Fruit fly (Drosophila melanogaster) whole organism, embryonic: ENCODE measurements around the gene Cdk5alpha.

Experiments
- Aef1 ChIP-seq: fragments of 200-800 bp; sonication (Bioruptor generic); IDR thresholded peaks from 3 replicates; pipeline ENCODE4 v1.3.6; 2022; ENCODE audit warnings: missing biosample characterization, missing genetic modification characterization
- CG10462 ChIP-seq: fragments of 200-800 bp; sonication (Bioruptor generic); optimal IDR thresholded peaks from 2 replicates; lab custom pipeline; 2016; ENCODE audit warnings: missing biosample characterization, missing genetic modification characterization
- CG11085 ChIP-seq: fragments of 200-800 bp; sonication (Bioruptor generic); IDR thresholded peaks from 2 replicates; pipeline ENCODE4 v1.3.6; 2022; ENCODE audit warnings: missing biosample characterization, missing genetic modification characterization
- CG11093 ChIP-seq: fragments of 200-800 bp; sonication (Bioruptor generic); IDR thresholded peaks from 3 replicates; pipeline ENCODE4 v1.3.6; 2022; ENCODE audit warnings: missing biosample characterization, missing genetic modification characterization
- CG13624 ChIP-seq: fragments of 200-800 bp; sonication (Bioruptor generic); optimal IDR thresholded peaks from 2 replicates; lab custom pipeline; 2016; ENCODE audit warnings: missing biosample characterization, missing genetic modification characterization
- CG13775 ChIP-seq: fragments of 200-800 bp; sonication (Bioruptor generic); optimal IDR thresholded peaks from 3 replicates; lab custom pipeline; 2017; ENCODE audit warnings: missing biosample characterization, mild to moderate bottlenecking, missing genetic modification characterization
- CG14441 ChIP-seq: fragments of 200-800 bp; sonication (Bioruptor generic); IDR thresholded peaks from 2 replicates; pipeline ENCODE4 v1.3.6; 2022; ENCODE audit warnings: missing biosample characterization, missing genetic modification characterization
- CG15696 ChIP-seq: fragments of 200-800 bp; sonication (Bioruptor generic); optimal IDR thresholded peaks from 2 replicates; lab custom pipeline; 2019; ENCODE audit warnings: missing biosample characterization, mild to moderate bottlenecking, missing genetic modification characterization, moderate library complexity
- CG18011 ChIP-seq: fragments of 200-800 bp; sonication (Bioruptor generic); optimal IDR thresholded peaks from 2 replicates; lab custom pipeline; 2017; ENCODE audit warnings: missing biosample characterization, missing genetic modification characterization, mild to moderate bottlenecking, moderate library complexity, missing genotype
- CG2875 ChIP-seq: fragments of 200-800 bp; sonication (Bioruptor generic); optimal IDR thresholded peaks from 2 replicates; lab custom pipeline; 2017; ENCODE audit warnings: missing biosample characterization, mild to moderate bottlenecking, missing genetic modification characterization, missing genetic modification reagents
- CG30020 ChIP-seq: fragments of 200-800 bp; optimal IDR thresholded peaks from 2 replicates; lab custom pipeline; 2019; ENCODE audit warnings: missing biosample characterization, mild to moderate bottlenecking, missing genetic modification characterization, moderate library complexity
- CG32767 ChIP-seq: fragments of 200-800 bp; sonication (Bioruptor generic); IDR thresholded peaks from 2 replicates; pipeline ENCODE4 v1.3.6; 2022; ENCODE audit warnings: missing biosample characterization, missing genetic modification characterization
- CG3407 ChIP-seq: fragments of 200-800 bp; sonication (Bioruptor generic); optimal IDR thresholded peaks from 2 replicates; lab custom pipeline; 2018; ENCODE audit warnings: missing biosample characterization, mild to moderate bottlenecking, missing genetic modification characterization
- CG3838 ChIP-seq: fragments of 200-800 bp; sonication (Bioruptor generic); optimal IDR thresholded peaks from 3 replicates; lab custom pipeline; 2016; ENCODE audit warnings: missing biosample characterization, missing genetic modification characterization
- CG4360 ChIP-seq: fragments of 200-800 bp; sonication (Bioruptor generic); IDR thresholded peaks from 2 replicates; pipeline ENCODE4 v1.3.6; 2022; ENCODE audit warnings: missing biosample characterization, missing genetic modification characterization
- CG43689 ChIP-seq: fragments of 200-800 bp; sonication (Bioruptor generic); IDR thresholded peaks from 2 replicates; pipeline ENCODE4 v1.3.6; 2022; ENCODE audit warnings: missing biosample characterization, missing genetic modification characterization
- CG4617 ChIP-seq: fragments of 200-800 bp; sonication (Bioruptor generic); optimal IDR thresholded peaks from 3 replicates; lab custom pipeline; 2016; ENCODE audit warnings: missing biosample characterization, missing genetic modification characterization, borderline replicate concordance
- CG4854 ChIP-seq: fragments of 200-800 bp; sonication (Bioruptor generic); optimal IDR thresholded peaks from 2 replicates; lab custom pipeline; 2016; ENCODE audit warnings: missing biosample characterization, missing genetic modification characterization, inconsistent platforms
- CG7839 ChIP-seq: fragments of 200-800 bp; sonication (Bioruptor generic); optimal IDR thresholded peaks from 3 replicates; lab custom pipeline; 2018; ENCODE audit warnings: missing biosample characterization, mild to moderate bottlenecking, missing genetic modification characterization, moderate library complexity
- CG7987 ChIP-seq: fragments of 200-800 bp; sonication (Bioruptor generic); optimal IDR thresholded peaks from 2 replicates; lab custom pipeline; 2018; ENCODE audit warnings: missing biosample characterization, mild to moderate bottlenecking, missing genetic modification characterization, moderate library complexity
- CG8281 ChIP-seq: fragments of 200-800 bp; sonication (Bioruptor generic); optimal IDR thresholded peaks from 2 replicates; lab custom pipeline; 2018; ENCODE audit warnings: missing biosample characterization, mild to moderate bottlenecking, missing genetic modification characterization, moderate library complexity
- CG9727 ChIP-seq: fragments of 200-800 bp; sonication (Bioruptor generic); optimal IDR thresholded peaks from 3 replicates; lab custom pipeline; 2017; ENCODE audit warnings: missing biosample characterization, mild to moderate bottlenecking, missing genetic modification characterization
- Dref ChIP-seq: fragments of 200-800 bp; sonication (Bioruptor generic); IDR thresholded peaks from 2 replicates; pipeline ENCODE4 v1.3.6; 2022; ENCODE audit warnings: missing biosample characterization, missing genetic modification characterization
- HLH3B ChIP-seq: fragments of 200-800 bp; sonication (Bioruptor generic); IDR thresholded peaks from 2 replicates; pipeline ENCODE4 v1.3.6; 2022; ENCODE audit warnings: missing biosample characterization, missing genetic modification characterization
- Hr78 ChIP-seq, 2 experiments: fragments of 200-800 bp in 1 of 2; fragments of >200 bp in 1 of 2; sonication (Bioruptor generic) in 1 of 2; optimal IDR thresholded peaks; 2 replicates each; lab custom pipeline; 2017 to 2019; ENCODE audit warnings: missing biosample characterization in 2 of 2, missing genetic modification characterization in 2 of 2, mild to moderate bottlenecking in 1 of 2, moderate library complexity in 1 of 2
- Jarid2 ChIP-seq: fragments of 200-800 bp; sonication (Bioruptor generic); optimal IDR thresholded peaks from 3 replicates; lab custom pipeline; 2017; ENCODE audit warnings: mild to moderate bottlenecking, missing biosample characterization, missing genetic modification reagents, missing genetic modification characterization
- Meics ChIP-seq: fragments of 200-800 bp; sonication (Bioruptor generic); optimal IDR thresholded peaks from 2 replicates; lab custom pipeline; 2017; ENCODE audit warnings: missing biosample characterization, mild to moderate bottlenecking, missing genetic modification characterization
- Mrtf ChIP-seq: fragments of 200-800 bp; sonication (Bioruptor generic); IDR thresholded peaks from 3 replicates; pipeline ENCODE4 v1.3.6; 2022; ENCODE audit warnings: missing biosample characterization, missing genetic modification characterization
- Nf-YB ChIP-seq: fragments of 200-800 bp; sonication (Bioruptor generic); optimal IDR thresholded peaks from 3 replicates; lab custom pipeline; 2019; ENCODE audit warnings: missing biosample characterization, mild to moderate bottlenecking, missing genetic modification characterization, moderate library complexity
- aop ChIP-seq: fragments of 200-800 bp; sonication (Bioruptor generic); IDR thresholded peaks from 2 replicates; pipeline ENCODE4 v1.3.6; 2022; ENCODE audit warnings: missing biosample characterization, missing genetic modification characterization
- ato ChIP-seq: fragments of 200-800 bp; sonication (Bioruptor generic); IDR thresholded peaks from 2 replicates; pipeline ENCODE4 v1.3.6; 2022; ENCODE audit warnings: missing biosample characterization, missing genetic modification characterization; ENCODE audit not compliant: partially characterized antibody
- bab2 ChIP-seq: fragments of 200-800 bp; sonication (Bioruptor generic); optimal IDR thresholded peaks from 2 replicates; lab custom pipeline; 2016; ENCODE audit warnings: missing biosample characterization, missing genetic modification characterization
- br ChIP-seq: fragments of >200 bp; optimal IDR thresholded peaks from 2 replicates; lab custom pipeline; 2017
- corto ChIP-seq: fragments of 200-800 bp; sonication (Bioruptor generic); optimal IDR thresholded peaks from 2 replicates; lab custom pipeline; 2016; ENCODE audit warnings: missing biosample characterization, mild to moderate bottlenecking, missing genetic modification characterization, moderate library complexity
- crol ChIP-seq: fragments of 200-800 bp; sonication (Bioruptor generic); IDR thresholded peaks from 2 replicates; pipeline ENCODE4 v1.3.6; 2022; ENCODE audit warnings: missing biosample characterization, missing genetic modification characterization
- eyg ChIP-seq: fragments of 200-800 bp; sonication (Bioruptor generic); optimal IDR thresholded peaks from 3 replicates; lab custom pipeline; 2016; ENCODE audit warnings: missing biosample characterization, missing genetic modification characterization
- fd96Cb ChIP-seq: fragments of 200-800 bp; sonication (Bioruptor generic); optimal IDR thresholded peaks from 2 replicates; lab custom pipeline; 2018; ENCODE audit warnings: missing biosample characterization, mild to moderate bottlenecking, missing genetic modification characterization, moderate library complexity
- kah ChIP-seq: fragments of 200-800 bp; sonication (Bioruptor generic); optimal IDR thresholded peaks from 2 replicates; lab custom pipeline; 2018; ENCODE audit warnings: missing biosample characterization, mild to moderate bottlenecking, missing genetic modification characterization
- kay ChIP-seq: fragments of 200-800 bp; sonication (Bioruptor generic); optimal IDR thresholded peaks from 2 replicates; lab custom pipeline; 2016; ENCODE audit warnings: missing biosample characterization, missing genetic modification characterization
- lbe ChIP-seq: fragments of 200-800 bp; sonication (Bioruptor generic); optimal IDR thresholded peaks from 2 replicates; lab custom pipeline; 2016; ENCODE audit warnings: missing biosample characterization, mild to moderate bottlenecking, missing genetic modification characterization
- lmd ChIP-seq: fragments of 200-800 bp; sonication (Bioruptor generic); IDR thresholded peaks from 2 replicates; pipeline ENCODE4 v1.3.6; 2022; ENCODE audit warnings: missing biosample characterization, missing genetic modification characterization
- mirr ChIP-seq: fragments of 200-800 bp; sonication (Bioruptor generic); optimal IDR thresholded peaks from 3 replicates; lab custom pipeline; 2018; ENCODE audit warnings: missing biosample characterization, mild to moderate bottlenecking, missing genetic modification characterization
- phol ChIP-seq: fragments of 200-800 bp; sonication (Bioruptor generic); optimal IDR thresholded peaks from 3 replicates; lab custom pipeline; 2018; ENCODE audit warnings: missing biosample characterization, mild to moderate bottlenecking, missing genetic modification characterization, moderate library complexity
- ranshi ChIP-seq: fragments of 200-800 bp; sonication (Bioruptor generic); IDR thresholded peaks from 2 replicates; pipeline ENCODE4 v1.3.6; 2022; ENCODE audit warnings: missing biosample characterization, missing genetic modification characterization
- rib ChIP-seq: fragments of 200-800 bp; sonication (Bioruptor generic); IDR thresholded peaks from 2 replicates; pipeline ENCODE4 v1.3.6; 2022; ENCODE audit warnings: missing biosample characterization, missing genetic modification characterization
- row ChIP-seq: fragments of 200-800 bp; sonication (Bioruptor generic); IDR thresholded peaks from 3 replicates; pipeline ENCODE4 v1.3.6; 2022; ENCODE audit warnings: missing biosample characterization, missing genetic modification characterization
- sens-2 ChIP-seq: fragments of 200-800 bp; sonication (Bioruptor generic); IDR thresholded peaks from 2 replicates; pipeline ENCODE4 v1.3.6; 2022; ENCODE audit warnings: missing biosample characterization, missing genetic modification characterization
- slp2 ChIP-seq: fragments of 200-800 bp; sonication (Bioruptor generic); optimal IDR thresholded peaks from 2 replicates; lab custom pipeline; 2016; ENCODE audit warnings: missing biosample characterization, missing genetic modification characterization
- sqz ChIP-seq: fragments of 200-800 bp; sonication (Bioruptor generic); optimal IDR thresholded peaks from 3 replicates; lab custom pipeline; 2018; ENCODE audit warnings: missing biosample characterization, mild to moderate bottlenecking, missing genetic modification characterization
- twi ChIP-seq: fragments of 200-800 bp; optimal IDR thresholded peaks from 2 replicates; lab custom pipeline; 2019; ENCODE audit warnings: missing biosample characterization, mild to moderate bottlenecking, missing genetic modification characterization, moderate library complexity
- zen ChIP-seq: fragments of 200-800 bp; sonication (Bioruptor generic); optimal IDR thresholded peaks from 3 replicates; lab custom pipeline; 2018; ENCODE audit warnings: missing biosample characterization, mild to moderate bottlenecking, missing genetic modification characterization, moderate library complexity

Cdk5alpha gene

dm6 chr2L:10334854-10335277, 24.1 kb upstream of the Cdk5alpha start (continued):
- TF ChIP-seq row (GFP tag; lab: Robert Waterston, UW) (peak; percentile 70; the same call in 2 of the 3 replicates), CG7839 (tag; lab: Kevin White, UChicago) (peak; percentile 14), rib (GFP tag; lab: Robert Waterston, UW) (peak; percentile 79; the same call in 1 of the 2 replicates), CG7987 (GFP tag; lab: Kevin White, UChicago) (peak; percentile 87), eyg (GFP tag; lab: Kevin White, UChicago) (peak; percentile 16), CG18011 (GFP tag; lab: Kevin White, UChicago) (peak; percentile 34), CG13624 (peak; percentile 68), CG14441 (GFP tag; lab: Robert Waterston, UW) (peak; percentile 51; the same call in 1 of the 2 replicates), CG11085 (GFP tag; lab: Robert Waterston, UW) (no peak), Meics (peak; percentile 66), lbe (GFP tag; lab: Kevin White, UChicago) (peak; percentile 72), zen (tag; lab: Kevin White, UChicago) (peak; percentile 29), CG15696 (tag; lab: Kevin White, UChicago) (peak; percentile 72), CG4360 (GFP tag; lab: Robert Waterston, UW) (no peak), Hr78 (GFP tag; optimal IDR thresholded peaks at IDR 0.05; lab: Kevin White, UChicago) (peak in 1 of 2 experiments; percentile 51), CG2875 (GFP tag; lab: Kevin White, UChicago) (peak; percentile 53), corto (no peak), sens-2 (GFP tag; lab: Robert Waterston, UW) (no peak), CG32767 (GFP tag; lab: Robert Waterston, UW) (peak; percentile 59; the same call in 1 of the 2 replicates), bab2 (GFP tag; lab: Kevin White, UChicago) (peak; percentile 10), kay (GFP tag; lab: Kevin White, UChicago) (peak; percentile 90), Nf-YB (GFP tag; lab: Kevin White, UChicago) (peak; percentile 52), CG9727 (GFP tag; lab: Kevin White, UChicago) (peak; percentile 57), aop (GFP tag; lab: Robert Waterston, UW) (no peak), Dref (peak; percentile 45), CG30020 (peak; percentile 96), mirr (peak; percentile 99), CG43689 (no peak), CG11093 (no peak), ato (peak; percentile 13; the same call in 1 of the 2 replicates), slp2 (GFP tag; lab: Kevin White, UChicago) (peak; percentile 43), CG4854 (GFP tag; lab: Kevin White, UChicago) (peak; percentile 32), twi (tag; lab: Kevin White, UChicago) (peak; percentile 51), fd96Cb (tag; lab: Kevin White, UChicago) (no peak), Aef1 (GFP tag; lab: Robert Waterston, UW) (no peak), CG3407 (GFP tag; lab: Kevin White, UChicago) (peak; percentile 60), CG13775 (peak; percentile 50), Mrtf (GFP tag; lab: Robert Waterston, UW) (no peak), sqz (GFP tag; lab: Kevin White, UChicago) (peak; percentile 76), HLH3B (GFP tag; lab: Robert Waterston, UW) (peak; percentile 32; the same call in 1 of the 2 replicates), crol (no peak), lmd (GFP tag; lab: Robert Waterston, UW) (no peak), CG3838 (GFP tag; lab: Kevin White, UChicago) (no peak), kah (GFP tag; lab: Kevin White, UChicago) (peak; percentile 76), CG4617 (peak; percentile 31), br (no peak), phol (tag; lab: Kevin White, UChicago) (no peak), CG10462 (GFP tag; lab: Kevin White, UChicago) (no peak), Jarid2 (GFP tag; lab: Kevin White, UChicago) (no peak), CG8281 (tag; lab: Kevin White, UChicago) (peak; percentile 23), ranshi (GFP tag; lab: Robert Waterston, UW) (peak; percentile 46; the same call in 1 of the 2 replicates)
